Worm (Caenorhabditis elegans): ENCODE data around the gene ttll-5.
"Not testable (repeated sequence)": the region's sequence is repeated elsewhere in the genome, so short reads cannot be mapped to it uniquely, and the experiment has no call there.

DNA sequence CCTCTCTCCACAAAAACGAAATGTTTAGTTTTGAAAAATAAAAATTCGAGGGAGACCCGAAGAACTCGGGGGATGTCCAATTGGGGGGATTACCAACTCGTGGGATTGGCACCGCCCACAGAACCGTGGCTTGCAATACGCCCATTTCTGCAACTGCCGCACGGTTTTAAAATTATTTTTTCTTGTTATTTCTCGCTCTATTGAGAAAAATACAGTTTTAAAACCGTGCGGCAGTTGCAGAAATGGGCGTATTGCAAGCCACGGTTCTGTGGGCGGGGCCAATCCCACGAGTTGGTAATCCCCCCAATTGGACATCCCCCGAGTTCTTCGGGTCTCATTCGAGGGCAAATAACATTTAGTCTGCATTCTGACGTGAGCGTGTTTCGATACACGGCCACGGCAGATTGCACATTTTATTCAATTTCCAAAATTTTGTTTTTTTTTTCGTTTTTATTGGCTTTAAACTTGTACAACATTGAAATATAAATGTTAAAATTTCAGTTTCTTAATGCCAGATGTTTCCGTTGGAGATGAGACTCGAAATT, 3.9 kb upstream of the ttll-5 start, which contains the start of the genes C55A6.1 and C55A6.10:
- peak; percentile 66 for TF ChIP-seq lir-3 (tag; optimal IDR thresholded peaks at IDR 0.05; ENCODE audit: poor library complexity)
- peak; percentile 37 for TF ChIP-seq nhr-77 (tag; optimal IDR thresholded peaks at IDR 0.05)
- TF ChIP-seq aly-2 (tag; optimal IDR thresholded peaks at IDR 0.05); nhr-76 (tag; optimal IDR thresholded peaks at IDR 0.05); alr-1 (tag; optimal IDR thresholded peaks at IDR 0.05; ENCODE audit: borderline replicate concordance): not testable (repeated sequence)

Measured in whole organism, L1 larva.